Worm (Caenorhabditis elegans): ENCODE measurements around the gene srw-51.

Gene srw-51

ce11 chrV:17211989-17212731 lies 41.4 kb upstream of the srw-51 start, which contains the start of gene srh-236:
srh-236 (minus strand) TSS chrV:17212039.
- no peak for TF ChIP-seq sem-2 (GFP tag; optimal IDR thresholded peaks at IDR 0.05)
- TF ChIP-seq ham-2 (GFP tag; optimal IDR thresholded peaks at IDR 0.05): no peak
- no peak for TF ChIP-seq ceh-83 (GFP tag; optimal IDR thresholded peaks at IDR 0.05)
- no peak for TF ChIP-seq flh-1 (GFP tag; optimal IDR thresholded peaks at IDR 0.05)
- TF ChIP-seq pha-4 (tag; optimal IDR thresholded peaks at IDR 0.05): no peak
- no peak for TF ChIP-seq nhr-2 (tag; optimal IDR thresholded peaks at IDR 0.05)
- no peak for TF ChIP-seq snpc-4 (tag; optimal IDR thresholded peaks at IDR 0.05)
- no peak for TF ChIP-seq nhr-76 (tag; optimal IDR thresholded peaks at IDR 0.05)
- no peak for TF ChIP-seq mep-1 (tag; optimal IDR thresholded peaks at IDR 0.05)
- TF ChIP-seq ces-1 (GFP tag; optimal IDR thresholded peaks at IDR 0.05): no peak
- TF ChIP-seq lsy-2 (tag; optimal IDR thresholded peaks at IDR 0.05): no peak

- TF ChIP-seq unc-62 (GFP tag; optimal IDR thresholded peaks at IDR 0.05) (no peak), lsy-2 (tag; optimal IDR thresholded peaks at IDR 0.05) (no peak), unc-39 (tag; optimal IDR thresholded peaks at IDR 0.05) (no peak), hlh-1 (tag; optimal IDR thresholded peaks at IDR 0.05) (no peak), elt-1 (tag; optimal IDR thresholded peaks at IDR 0.05; ENCODE audit: borderline replicate concordance, insufficient read depth) (no peak), zip-8 (tag; optimal IDR thresholded peaks at IDR 0.05) (no peak), sptf-1 (tag; optimal IDR thresholded peaks at IDR 0.05) (no peak), ztf-11 (tag; optimal IDR thresholded peaks at IDR 0.05) (no peak)
These were observed 37.3 kb upstream of the srw-51 start, which contains the start of gene Y68A4A.13 for ce11 chrV:17208045-17208444. Y68A4A.13 (minus strand) TSS chrV:17208145.

ce11 chrV:17206469-17206868 lies 35.7 kb upstream of the srw-51 start:
- TF ChIP-seq tbx-8 (GFP tag; optimal IDR thresholded peaks at IDR 0.05) (no peak), drap-1 (GFP tag; optimal IDR thresholded peaks at IDR 0.05) (no peak), mep-1 (tag; optimal IDR thresholded peaks at IDR 0.05) (no peak)

- no peak for TF ChIP-seq ceh-43 (GFP tag; optimal IDR thresholded peaks at IDR 0.05)
- TF ChIP-seq zip-8 (tag; optimal IDR thresholded peaks at IDR 0.05): no peak
- no peak for TF ChIP-seq tbx-8 (GFP tag; optimal IDR thresholded peaks at IDR 0.05)
- no peak for TF ChIP-seq lin-13 (tag; optimal IDR thresholded peaks at IDR 0.05)
- no peak for TF ChIP-seq M03D4.4 (tag; optimal IDR thresholded peaks at IDR 0.05)
These were observed 31.1 kb upstream of the srw-51 start, which contains the start of gene Y68A4A.10 for ce11 chrV:17201847-17202246. Y68A4A.10 (plus strand) TSS chrV:17202147.

ce11 chrV:17198926-17199325 lies 28.2 kb upstream of the srw-51 start, which contains the start of gene srz-96:
srz-96 (plus strand) TSS chrV:17199226.
- TF ChIP-seq ceh-39 (tag; optimal IDR thresholded peaks at IDR 0.05) (no peak), unc-62 (GFP tag; optimal IDR thresholded peaks at IDR 0.05) (no peak), drap-1 (GFP tag; optimal IDR thresholded peaks at IDR 0.05) (no peak), ces-1 (GFP tag; optimal IDR thresholded peaks at IDR 0.05) (no peak), lin-32 (GFP tag; optimal IDR thresholded peaks at IDR 0.05) (no peak), bed-3 (GFP tag; optimal IDR thresholded peaks at IDR 0.05) (no peak), nhr-76 (tag; optimal IDR thresholded peaks at IDR 0.05) (no peak), mab-5 (tag; optimal IDR thresholded peaks at IDR 0.05) (no peak)

- TF ChIP-seq hlh-1 (tag; optimal IDR thresholded peaks at IDR 0.05) (no peak), unc-120 (tag; optimal IDR thresholded peaks at IDR 0.05; ENCODE audit: poor library complexity, severe bottlenecking) (no peak), blmp-1 (tag; optimal IDR thresholded peaks at IDR 0.05) (no peak), ceh-39 (tag; optimal IDR thresholded peaks at IDR 0.05) (no peak), sptf-1 (tag; optimal IDR thresholded peaks at IDR 0.05) (no peak), nhr-76 (tag; optimal IDR thresholded peaks at IDR 0.05) (no peak), tbx-8 (GFP tag; optimal IDR thresholded peaks at IDR 0.05) (no peak), ces-1 (GFP tag; optimal IDR thresholded peaks at IDR 0.05) (no peak), lin-13 (tag; optimal IDR thresholded peaks at IDR 0.05) (no peak), nhr-28 (tag; optimal IDR thresholded peaks at IDR 0.05) (no peak), drap-1 (GFP tag; optimal IDR thresholded peaks at IDR 0.05) (no peak), cnd-1 (tag; optimal IDR thresholded peaks at IDR 0.05) (no peak), ceh-83 (GFP tag; optimal IDR thresholded peaks at IDR 0.05) (no peak), lin-32 (GFP tag; optimal IDR thresholded peaks at IDR 0.05) (no peak), ham-2 (GFP tag; optimal IDR thresholded peaks at IDR 0.05) (no peak)
These were observed 21.5 kb upstream of the srw-51 start, which contains the start of gene srz-47 for ce11 chrV:17192238-17192637. srz-47 (minus strand) TSS chrV:17192338.
